Fruit fly (Drosophila melanogaster): Measurements from ENCODE around the gene Sfp33A4.

DNA sequence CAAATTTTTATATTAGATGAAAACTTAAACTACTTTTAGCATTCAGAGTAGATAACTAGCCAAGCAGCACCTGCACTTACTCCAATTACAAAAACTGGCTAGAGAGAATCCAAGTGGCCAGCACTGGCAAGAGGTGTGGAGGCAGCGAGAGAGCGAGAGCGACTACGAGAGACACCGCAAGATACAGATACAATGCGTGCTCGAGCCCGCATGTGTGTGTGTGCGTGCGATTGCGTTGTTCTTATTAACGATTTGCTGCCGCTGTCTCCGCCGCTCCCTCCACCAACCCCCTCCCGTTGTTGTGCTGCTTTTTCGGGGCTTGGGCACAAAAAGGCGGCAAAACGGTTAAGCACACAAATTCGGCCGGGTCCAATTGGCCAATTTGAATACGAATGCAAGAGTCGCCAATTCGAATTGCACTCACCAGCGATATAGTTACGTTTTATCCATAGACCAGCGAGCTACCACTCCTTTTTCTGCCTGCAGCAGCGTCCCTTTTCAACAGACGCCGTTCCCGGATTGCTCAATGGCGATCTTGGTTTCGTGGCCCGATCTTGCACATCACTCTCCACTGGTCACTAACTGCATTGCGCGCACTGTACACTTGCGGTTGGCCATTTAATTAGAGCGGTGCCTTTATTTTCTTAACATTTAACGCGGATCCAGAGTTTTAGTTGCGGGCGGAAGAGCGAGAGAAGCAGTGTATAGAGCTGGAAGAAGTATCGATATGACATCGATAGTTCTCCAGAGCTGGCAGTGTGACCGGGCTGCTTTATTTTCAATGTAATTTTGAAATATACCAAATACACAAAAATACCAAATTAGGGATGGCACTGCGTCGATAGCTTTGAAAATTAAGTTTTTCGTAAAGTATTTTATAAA, 28.1 kb upstream of the Sfp33A4 start, which contains the start of gene crol:
- peak; percentile 9 for TF ChIP-seq EcR (GFP tag; optimal IDR thresholded peaks at IDR 0.05)
- TF ChIP-seq CG8301 (tag; optimal IDR thresholded peaks at IDR 0.05) = no peak
